Fruit fly (Drosophila melanogaster): Measurements from ENCODE around the gene CG13358.
A peak's percentile ranks its signal among the peaks of the same experiment; 100 is the strongest.

CG13358 gene

DNA sequence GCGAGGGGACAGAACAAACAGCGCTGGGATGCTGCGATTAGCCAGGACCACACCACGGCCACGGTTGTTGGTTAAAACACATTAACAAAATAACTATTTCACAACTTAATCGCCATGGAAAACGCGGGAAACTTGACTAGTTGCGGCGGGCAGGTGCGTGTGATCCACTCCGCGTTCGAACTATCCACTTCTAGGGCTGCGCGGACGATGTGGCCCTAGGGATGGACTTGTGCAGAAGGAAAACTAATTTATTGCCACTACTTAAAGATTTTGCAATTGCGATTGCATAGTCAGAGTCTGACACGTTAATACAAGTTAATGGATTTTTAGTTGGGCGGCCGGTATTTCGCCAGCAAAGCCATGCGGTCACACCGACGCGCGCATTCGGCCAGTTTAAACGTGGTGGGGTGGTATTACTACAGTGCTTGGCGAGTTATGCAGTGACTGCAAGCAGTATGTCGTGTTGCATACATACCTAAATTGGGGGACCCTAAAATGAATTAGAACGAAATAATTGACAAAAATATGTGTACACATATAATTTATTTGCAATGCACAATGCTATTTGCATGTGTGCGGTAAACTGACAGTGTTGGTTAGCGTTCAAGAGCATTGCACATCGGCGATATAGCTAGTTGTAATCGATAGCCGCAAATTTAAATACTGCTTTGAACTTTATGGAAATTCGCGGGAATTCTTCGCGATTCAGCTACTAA is 3.4 kb downstream of the CG13358 start, which contains the start of gene Rbf (continued):
- TF ChIP-seq Bgb (GFP tag; IDR thresholded peaks at IDR 0.05; ENCODE audit: partially characterized antibody) (peak; percentile 55), Meics (GFP tag; optimal IDR thresholded peaks at IDR 0.05) (no peak), jigr1 (GFP tag; IDR thresholded peaks at IDR 0.05) (no peak), CG11093 (GFP tag; IDR thresholded peaks at IDR 0.05) (no peak), slbo (GFP tag; IDR thresholded peaks at IDR 0.05) (no peak), pum (GFP tag; optimal IDR thresholded peaks at IDR 0.05) (no peak), Lhr (GFP tag; optimal IDR thresholded peaks at IDR 0.05) (no peak), exex (tag; optimal IDR thresholded peaks at IDR 0.05) (no peak), B-H2 (GFP tag; optimal IDR thresholded peaks at IDR 0.05) (no peak), sim (GFP tag; IDR thresholded peaks at IDR 0.05) (no peak), chm (GFP tag; IDR thresholded peaks at IDR 0.05) (no peak), CG6813 (GFP tag; optimal IDR thresholded peaks at IDR 0.05) (no peak), CG15696 (tag; optimal IDR thresholded peaks at IDR 0.05) (no peak), CG10147 (GFP tag; optimal IDR thresholded peaks at IDR 0.05) (no peak), vvl (GFP tag; IDR thresholded peaks at IDR 0.05) (no peak), Hmx (GFP tag; optimal IDR thresholded peaks at IDR 0.05) (no peak), CG11560 (tag; IDR thresholded peaks at IDR 0.05) (no peak), CG6654 (GFP tag; optimal IDR thresholded peaks at IDR 0.05) (no peak), Doc3 (GFP tag; IDR thresholded peaks at IDR 0.05; ENCODE audit: partially characterized antibody) (peak; percentile 43; the same call in 1 of the 3 replicates), CoRest (tag; optimal IDR thresholded peaks at IDR 0.05) (peak; percentile 33), aop (GFP tag; IDR thresholded peaks at IDR 0.05) (no peak), pros (GFP tag; optimal IDR thresholded peaks at IDR 0.05) (no peak), CG6175 (GFP tag; IDR thresholded peaks at IDR 0.05) (no peak), Sox102F (GFP tag; optimal IDR thresholded peaks at IDR 0.05) (no peak), CG3995 (GFP tag; optimal IDR thresholded peaks at IDR 0.05) (no peak), Spps (tag; optimal IDR thresholded peaks at IDR 0.05) (no peak), kay (GFP tag; optimal IDR thresholded peaks at IDR 0.05) (no peak), CG3065 (GFP tag; optimal IDR thresholded peaks at IDR 0.05) (no peak), grn (GFP tag; optimal IDR thresholded peaks at IDR 0.05) (no peak), Sry-β (GFP tag; optimal IDR thresholded peaks at IDR 0.05) (no peak), salm (tag; optimal IDR thresholded peaks at IDR 0.05) (no peak), CG4282 (GFP tag; optimal IDR thresholded peaks at IDR 0.05) (no peak), CG2712 (tag; optimal IDR thresholded peaks at IDR 0.05) (peak; percentile 6), sisA (GFP tag; IDR thresholded peaks at IDR 0.05) (no peak), Hand (GFP tag; optimal IDR thresholded peaks at IDR 0.05) (no peak), CG4328 (GFP tag; optimal IDR thresholded peaks at IDR 0.05) (no peak), CG6254 (GFP tag; optimal IDR thresholded peaks at IDR 0.05) (no peak), cas (GFP tag; IDR thresholded peaks at IDR 0.05) (no peak), CG7786 (GFP tag; optimal IDR thresholded peaks at IDR 0.05) (no peak), H2.0 (GFP tag; IDR thresholded peaks at IDR 0.05) (no peak), CG2875 (GFP tag; optimal IDR thresholded peaks at IDR 0.05) (no peak), HLHmδ (GFP tag; optimal IDR thresholded peaks at IDR 0.05) (no peak), maf-S (GFP tag; optimal IDR thresholded peaks at IDR 0.05) (no peak), sr (GFP tag; IDR thresholded peaks at IDR 0.05) (no peak), CG8388 (GFP tag; optimal IDR thresholded peaks at IDR 0.05) (no peak), Awh (GFP tag; IDR thresholded peaks at IDR 0.05) (no peak), Drgx (GFP tag; IDR thresholded peaks at IDR 0.05) (no peak), crp (GFP tag; optimal IDR thresholded peaks at IDR 0.05) (no peak), Atf6 (GFP tag; IDR thresholded peaks at IDR 0.05) (no peak), ken (GFP tag; IDR thresholded peaks at IDR 0.05) (no peak)

Measured in whole organism, embryonic.